Worm (Caenorhabditis elegans) whole organism, young adult: ENCODE results near the gene spe-45.

Experiments used
- B0035.1 ChIP-seq: sonication (generic microtip); optimal IDR thresholded peaks from 2 replicates; lab custom pipeline; 2016; ENCODE audit warnings: missing genetic modification characterization, mild to moderate bottlenecking, missing compliant biosample characterization, missing genotype, missing genetic modification reagents
- B0336.3 ChIP-seq: fragments of 200-800 bp; sonication (Bioruptor generic); IDR thresholded peaks from 2 replicates; pipeline ENCODE4 v1.3.6; 2022; ENCODE audit warnings: missing genetic modification characterization, missing compliant biosample characterization
- F10E7.11 ChIP-seq: sonication (generic microtip); optimal IDR thresholded peaks from 2 replicates; lab custom pipeline; 2017; ENCODE audit warnings: mild to moderate bottlenecking, missing genetic modification characterization, moderate library complexity, missing compliant biosample characterization
- F23B12.7 ChIP-seq: sonication (generic microtip); optimal IDR thresholded peaks from 2 replicates; lab custom pipeline; 2017; ENCODE audit warnings: missing genetic modification characterization, mild to moderate bottlenecking, missing compliant biosample characterization, antibody characterized with exemption, moderate library complexity; ENCODE audit not compliant: insufficient read depth
- F39B2.1 ChIP-seq: fragments of 200-800 bp; sonication (Bioruptor generic); IDR thresholded peaks from 2 replicates; pipeline ENCODE4 v1.3.6; 2022; ENCODE audit warnings: missing genetic modification reagents, missing genetic modification characterization, missing compliant biosample characterization
- F52B5.7 ChIP-seq: sonication (generic microtip); optimal IDR thresholded peaks from 2 replicates; lab custom pipeline; 2016; ENCODE audit warnings: mild to moderate bottlenecking, missing genetic modification characterization, missing compliant biosample characterization
- F57C9.4 ChIP-seq: sonication (generic microtip); optimal IDR thresholded peaks from 2 replicates; lab custom pipeline; 2017; ENCODE audit warnings: mild to moderate bottlenecking, missing genetic modification characterization, missing compliant biosample characterization
- aptf-2 ChIP-seq: fragments of 200-800 bp; sonication (Bioruptor generic); conservative IDR thresholded peaks from 2 replicates; pipeline ENCODE4 v1.3.6; 2022; ENCODE audit warnings: missing genetic modification reagents, missing genetic modification characterization, missing compliant biosample characterization
- aptf-3 ChIP-seq: fragments of 200-800 bp; sonication (Bioruptor generic); IDR thresholded peaks from 2 replicates; pipeline ENCODE4 v1.3.6; 2022; ENCODE audit warnings: missing genetic modification characterization, missing compliant biosample characterization
- attf-3 ChIP-seq: fragments of 200-800 bp; sonication (Bioruptor generic); conservative IDR thresholded peaks from 2 replicates; pipeline ENCODE4 v1.3.6; 2022; ENCODE audit warnings: missing genetic modification reagents, missing genetic modification characterization, missing compliant biosample characterization
- attf-6 ChIP-seq: fragments of 200-800 bp; sonication (Bioruptor generic); IDR thresholded peaks from 2 replicates; pipeline ENCODE4 v1.3.6; 2022; ENCODE audit warnings: missing genetic modification reagents, missing genetic modification characterization, missing compliant biosample characterization
- bed-1 ChIP-seq: fragments of 200-800 bp; sonication (Bioruptor generic); IDR thresholded peaks from 2 replicates; pipeline ENCODE4 v1.3.6; 2022; ENCODE audit warnings: missing genetic modification reagents, missing genetic modification characterization, missing compliant biosample characterization
- bed-2 ChIP-seq: fragments of 200-800 bp; sonication (Bioruptor generic); IDR thresholded peaks from 2 replicates; pipeline ENCODE4 v1.3.6; 2022; ENCODE audit warnings: missing genetic modification reagents, missing genetic modification characterization, missing compliant biosample characterization
- cebp-2 ChIP-seq: fragments of 200-800 bp; sonication (Bioruptor generic); IDR thresholded peaks from 2 replicates; pipeline ENCODE4 v1.3.6; 2022; ENCODE audit warnings: missing genetic modification characterization, missing compliant biosample characterization
- ceh-79 ChIP-seq: sonication (generic microtip); optimal IDR thresholded peaks from 2 replicates; lab custom pipeline; 2017; ENCODE audit warnings: mild to moderate bottlenecking, missing genetic modification characterization, missing compliant biosample characterization
- dox-1 ChIP-seq: fragments of 200-800 bp; sonication (Bioruptor generic); IDR thresholded peaks from 2 replicates; pipeline ENCODE4 v1.3.6; 2022; ENCODE audit warnings: missing genetic modification reagents, missing genetic modification characterization, missing compliant biosample characterization
- efl-1 ChIP-seq: fragments of 150-350 bp; optimal IDR thresholded peaks from 2 replicates; lab custom pipeline; 2014; ENCODE audit warnings: missing biosample characterization, missing genetic modification reagents, missing genetic modification characterization
- egrh-3 ChIP-seq: fragments of 200-800 bp; sonication (Bioruptor generic); IDR thresholded peaks from 2 replicates; pipeline ENCODE4 v1.3.6; 2022; ENCODE audit warnings: missing genetic modification reagents, missing genetic modification characterization, missing compliant biosample characterization
- ets-4 ChIP-seq: fragments of 200-800 bp; sonication (Bioruptor generic); optimal IDR thresholded peaks from 2 replicates; lab custom pipeline; 2018; ENCODE audit warnings: mild to moderate bottlenecking, missing genetic modification characterization, missing compliant biosample characterization
- him-1 ChIP-seq: sonication (generic microtip); optimal IDR thresholded peaks from 2 replicates; lab custom pipeline; 2016; ENCODE audit warnings: missing genotype, missing genetic modification reagents, missing genetic modification characterization, missing compliant biosample characterization
- hlh-12 ChIP-seq: sonication (generic microtip); optimal IDR thresholded peaks from 2 replicates; lab custom pipeline; 2016; ENCODE audit warnings: missing genetic modification characterization, missing compliant biosample characterization
- hmg-1.2 ChIP-seq: fragments of 200-800 bp; sonication (Bioruptor generic); IDR thresholded peaks from 2 replicates; pipeline ENCODE4 v1.3.6; 2022; ENCODE audit warnings: missing genetic modification reagents, missing genetic modification characterization, missing compliant biosample characterization
- hsf-1 ChIP-seq: fragments of 200-800 bp; sonication (Bioruptor generic); IDR thresholded peaks from 2 replicates; pipeline ENCODE4 v1.3.6; 2022; ENCODE audit warnings: missing genetic modification reagents, missing genetic modification characterization, missing compliant biosample characterization
- lag-1 ChIP-seq: fragments of 200-800 bp; sonication (Bioruptor generic); IDR thresholded peaks from 2 replicates; pipeline ENCODE4 v1.3.6; 2022; ENCODE audit warnings: missing genetic modification reagents, missing genetic modification characterization, missing compliant biosample characterization
- let-526 ChIP-seq: fragments of 200-800 bp; sonication (Bioruptor generic); IDR thresholded peaks from 2 replicates; pipeline ENCODE4 v1.3.6; 2022; ENCODE audit warnings: missing genetic modification reagents, missing genetic modification characterization, missing compliant biosample characterization
- let-607 ChIP-seq, 2 experiments: fragments of 200-800 bp in 1 of 2; sonication (Bioruptor generic) in 1 of 2; sonication (generic microtip) in 1 of 2; optimal IDR thresholded peaks; 2 replicates each; lab custom pipeline; 2016 to 2018; ENCODE audit warnings: mild to moderate bottlenecking in 2 of 2, missing compliant biosample characterization in 2 of 2, missing genetic modification characterization in 2 of 2, moderate library complexity in 2 of 2, missing genotype in 1 of 2
- lin-40 ChIP-seq: sonication (generic microtip); optimal IDR thresholded peaks from 2 replicates; lab custom pipeline; 2016; ENCODE audit warnings: missing genetic modification characterization, mild to moderate bottlenecking, missing compliant biosample characterization, missing genotype, missing genetic modification reagents
- lin-54 ChIP-seq: fragments of 200-800 bp; sonication (Bioruptor generic); optimal IDR thresholded peaks from 2 replicates; lab custom pipeline; 2018; ENCODE audit warnings: mild to moderate bottlenecking, missing genetic modification characterization, missing compliant biosample characterization
- lsy-27 ChIP-seq: sonication (generic microtip); optimal IDR thresholded peaks from 2 replicates; lab custom pipeline; 2017; ENCODE audit warnings: missing genetic modification characterization, mild to moderate bottlenecking, missing compliant biosample characterization, antibody characterized with exemption, missing genotype, borderline replicate concordance; ENCODE audit not compliant: insufficient read depth
- mcd-1 ChIP-seq: fragments of 200-800 bp; sonication (Bioruptor generic); IDR thresholded peaks from 2 replicates; pipeline ENCODE4 v1.3.6; 2022; ENCODE audit warnings: missing genetic modification reagents, missing genetic modification characterization, missing compliant biosample characterization
- nfya-1 ChIP-seq: sonication (generic microtip); optimal IDR thresholded peaks from 2 replicates; lab custom pipeline; 2017; ENCODE audit warnings: antibody characterized with exemption, missing compliant biosample characterization, missing genetic modification characterization, borderline replicate concordance; ENCODE audit not compliant: insufficient read depth
- nhr-120 ChIP-seq: fragments of 200-800 bp; sonication (Bioruptor generic); IDR thresholded peaks from 2 replicates; pipeline ENCODE4 v1.3.6; 2022; ENCODE audit warnings: missing genetic modification characterization, missing compliant biosample characterization
- nhr-27 ChIP-seq: fragments of 200-800 bp; sonication (Bioruptor generic); optimal IDR thresholded peaks from 2 replicates; lab custom pipeline; 2018; ENCODE audit warnings: mild to moderate bottlenecking, missing genetic modification characterization, moderate library complexity, missing compliant biosample characterization
- nhr-90 ChIP-seq: sonication (generic microtip); optimal IDR thresholded peaks from 2 replicates; lab custom pipeline; 2016; ENCODE audit warnings: missing genotype, mild to moderate bottlenecking, missing genetic modification characterization, missing compliant biosample characterization
- sea-2 ChIP-seq: fragments of 200-800 bp; sonication (Bioruptor generic); IDR thresholded peaks from 2 replicates; pipeline ENCODE4 v1.3.6; 2022; ENCODE audit warnings: missing genetic modification characterization, missing compliant biosample characterization
- snpc-1.3 ChIP-seq: sonication (generic microtip); optimal IDR thresholded peaks from 2 replicates; lab custom pipeline; 2017; ENCODE audit warnings: missing genetic modification characterization, mild to moderate bottlenecking, missing compliant biosample characterization, antibody characterized with exemption, moderate library complexity, missing genotype, missing genetic modification reagents; ENCODE audit not compliant: insufficient read depth
- snpc-3.4 ChIP-seq: sonication (generic microtip); optimal IDR thresholded peaks from 2 replicates; lab custom pipeline; 2017; ENCODE audit warnings: missing genetic modification characterization, mild to moderate bottlenecking, missing compliant biosample characterization, antibody characterized with exemption, moderate library complexity, missing genotype, missing genetic modification reagents
- sptf-2 ChIP-seq: fragments of 200-800 bp; sonication (Bioruptor generic); optimal IDR thresholded peaks from 2 replicates; lab custom pipeline; 2018; ENCODE audit warnings: mild to moderate bottlenecking, missing genetic modification characterization, missing compliant biosample characterization
- unc-130 ChIP-seq: sonication (generic microtip); optimal IDR thresholded peaks from 2 replicates; lab custom pipeline; 2016; ENCODE audit warnings: missing genetic modification reagents, missing genetic modification characterization, missing compliant biosample characterization
- zfh-2 ChIP-seq: fragments of 200-800 bp; sonication (Bioruptor generic); conservative IDR thresholded peaks from 2 replicates; pipeline ENCODE4 v1.3.6; 2022; ENCODE audit warnings: missing genetic modification reagents, missing genetic modification characterization, missing compliant biosample characterization
- ztf-18 ChIP-seq: sonication (generic microtip); optimal IDR thresholded peaks from 2 replicates; lab custom pipeline; 2016; ENCODE audit warnings: missing genotype, mild to moderate bottlenecking, missing genetic modification characterization, missing compliant biosample characterization
- ztf-22 ChIP-seq: fragments of 200-800 bp; sonication (Bioruptor generic); optimal IDR thresholded peaks from 2 replicates; lab custom pipeline; 2018; ENCODE audit warnings: mild to moderate bottlenecking, missing genetic modification characterization, moderate library complexity, missing compliant biosample characterization
- ztf-28 ChIP-seq: fragments of 200-800 bp; sonication (Bioruptor generic); IDR thresholded peaks from 2 replicates; pipeline ENCODE4 v1.3.6; 2022; ENCODE audit warnings: missing genetic modification reagents, missing genetic modification characterization, missing compliant biosample characterization
- ztf-3 ChIP-seq: fragments of 200-800 bp; sonication (Bioruptor generic); optimal IDR thresholded peaks from 2 replicates; lab custom pipeline; 2018; ENCODE audit warnings: mild to moderate bottlenecking, missing genetic modification characterization, missing compliant biosample characterization
- ztf-6 ChIP-seq: fragments of 200-800 bp; sonication (Bioruptor generic); IDR thresholded peaks from 2 replicates; pipeline ENCODE4 v1.3.6; 2022; ENCODE audit warnings: missing genetic modification reagents, missing genetic modification characterization, missing compliant biosample characterization

Gene spe-45

ce11 chrIV:12359979-12360378 lies 29.9 kb downstream of the spe-45 start:
- no peak for TF ChIP-seq let-607 (tag; optimal IDR thresholded peaks at IDR 0.05; lab: Kevin White, UChicago)
- TF ChIP-seq sea-2 (GFP tag; lab: Robert Waterston, UW): no peak
- no peak for TF ChIP-seq nfya-1 (tag; lab: Kevin White, UChicago)
- no peak for TF ChIP-seq ztf-22 (GFP tag; lab: Kevin White, UChicago)
- no peak for TF ChIP-seq let-526 (GFP tag; lab: Robert Waterston, UW)
- no peak for TF ChIP-seq ztf-28 (GFP tag; lab: Robert Waterston, UW)
- no peak for TF ChIP-seq aptf-3 (GFP tag; lab: Robert Waterston, UW)
- no peak for TF ChIP-seq snpc-3.4 (tag; lab: Kevin White, UChicago)
- TF ChIP-seq attf-6 (GFP tag; lab: Robert Waterston, UW): no peak
- no peak for TF ChIP-seq ztf-3 (GFP tag; lab: Kevin White, UChicago)
- no peak for TF ChIP-seq dox-1 (GFP tag; lab: Robert Waterston, UW)
- no peak for TF ChIP-seq sptf-2
- no peak for TF ChIP-seq B0035.1 (tag; lab: Kevin White, UChicago)
- TF ChIP-seq bed-1 (GFP tag; lab: Robert Waterston, UW): no peak
- peak; percentile 34; the same call in 1 of the 2 replicates for TF ChIP-seq egrh-3 (GFP tag; lab: Robert Waterston, UW)
- peak; percentile 62 for TF ChIP-seq zfh-2 (GFP tag; lab: Robert Waterston, UW)
- no peak for TF ChIP-seq F23B12.7 (tag; lab: Kevin White, UChicago)

DNA sequence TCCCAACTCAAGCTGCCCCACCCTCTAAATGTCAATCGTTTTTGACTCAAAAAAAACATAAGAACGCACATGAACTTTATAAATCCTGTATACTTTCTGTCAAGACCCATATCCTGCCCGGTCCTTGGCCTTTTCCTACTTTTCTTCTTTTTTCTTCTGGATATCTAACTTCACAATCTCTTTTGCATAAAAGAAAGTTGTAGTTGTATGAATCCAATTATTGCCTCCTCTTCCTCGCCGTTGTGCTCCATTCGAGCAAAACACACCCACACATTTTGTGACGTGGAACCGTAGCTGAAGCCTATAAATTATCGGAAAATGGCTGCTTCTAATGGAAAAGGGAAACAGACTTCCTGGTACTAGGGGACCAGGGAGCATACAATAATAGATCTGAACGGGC lies 39.7 kb downstream of the spe-45 start:
- TF ChIP-seq egrh-3 (GFP tag; lab: Robert Waterston, UW): no peak
- no peak for TF ChIP-seq lsy-27 (tag; lab: Kevin White, UChicago)
- TF ChIP-seq ztf-22 (GFP tag; lab: Kevin White, UChicago): no peak
- TF ChIP-seq F52B5.7 (tag; lab: Kevin White, UChicago): no peak
- no peak for TF ChIP-seq lag-1 (GFP tag; lab: Robert Waterston, UW)
- TF ChIP-seq aptf-2: no peak
- TF ChIP-seq nhr-120 (GFP tag; lab: Robert Waterston, UW): no peak
- TF ChIP-seq B0336.3 (GFP tag; lab: Robert Waterston, UW): no peak
- no peak for TF ChIP-seq sea-2 (GFP tag; lab: Robert Waterston, UW)
- TF ChIP-seq nhr-27 (tag; lab: Kevin White, UChicago): no peak
- no peak for TF ChIP-seq B0035.1 (tag; lab: Kevin White, UChicago)
- TF ChIP-seq hlh-12: no peak
- TF ChIP-seq ztf-28 (GFP tag; lab: Robert Waterston, UW): no peak
- no peak for TF ChIP-seq F10E7.11 (tag; lab: Kevin White, UChicago)
- no peak for TF ChIP-seq bed-2 (GFP tag; lab: Robert Waterston, UW)
- TF ChIP-seq efl-1: no peak
- TF ChIP-seq dox-1 (GFP tag; lab: Robert Waterston, UW): no peak

DNA sequence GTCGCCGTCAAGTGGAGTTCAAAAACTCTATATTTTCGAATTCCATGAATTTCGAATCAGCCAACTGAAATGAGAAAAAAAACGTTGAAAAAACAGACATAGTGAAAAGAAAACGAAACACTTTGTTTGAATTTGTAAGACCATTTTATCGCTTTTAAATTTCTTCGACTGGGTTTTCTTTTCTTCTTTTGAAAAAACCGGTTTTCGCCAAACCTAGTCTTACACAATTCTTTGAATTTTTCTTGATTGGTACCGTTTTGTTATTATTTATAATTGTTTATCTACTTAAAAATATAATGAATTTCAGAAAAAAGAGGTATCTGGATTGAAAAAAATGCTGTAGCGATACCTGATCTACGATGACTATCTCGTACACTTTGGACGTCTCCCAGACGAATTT lies 40.3 kb downstream of the spe-45 start, which contains the start of gene best-22:
Gene best-22 (plus strand): TSS at position 301 of the 400 bp plus-strand sequence.
- no peak for TF ChIP-seq cebp-2 (GFP tag; lab: Robert Waterston, UW)
- TF ChIP-seq him-1: no peak
- TF ChIP-seq B0035.1 (tag; lab: Kevin White, UChicago): no peak
- no peak for TF ChIP-seq mcd-1
- TF ChIP-seq attf-3 (GFP tag; lab: Robert Waterston, UW): no peak
- no peak for TF ChIP-seq ceh-79 (tag; lab: Kevin White, UChicago)
- no peak for TF ChIP-seq snpc-1.3
- no peak for TF ChIP-seq hsf-1
- TF ChIP-seq ztf-6 (GFP tag; lab: Robert Waterston, UW): no peak
- no peak for TF ChIP-seq F39B2.1
- no peak for TF ChIP-seq snpc-3.4 (tag; lab: Kevin White, UChicago)
- no peak for TF ChIP-seq lin-54
- no peak for TF ChIP-seq hmg-1.2 (GFP tag; lab: Robert Waterston, UW)
- TF ChIP-seq ets-4 (GFP tag; lab: Kevin White, UChicago): no peak
- no peak for TF ChIP-seq lin-40 (tag; lab: Kevin White, UChicago)
- no peak for TF ChIP-seq unc-130 (GFP tag; lab: Kevin White, UChicago)
- TF ChIP-seq F57C9.4: no peak
- TF ChIP-seq ztf-18 (tag; lab: Kevin White, UChicago): no peak
- TF ChIP-seq nhr-90: no peak
